Worm (Caenorhabditis elegans): ENCODE data around the gene pcdr-1.

pcdr-1 gene

DNA sequence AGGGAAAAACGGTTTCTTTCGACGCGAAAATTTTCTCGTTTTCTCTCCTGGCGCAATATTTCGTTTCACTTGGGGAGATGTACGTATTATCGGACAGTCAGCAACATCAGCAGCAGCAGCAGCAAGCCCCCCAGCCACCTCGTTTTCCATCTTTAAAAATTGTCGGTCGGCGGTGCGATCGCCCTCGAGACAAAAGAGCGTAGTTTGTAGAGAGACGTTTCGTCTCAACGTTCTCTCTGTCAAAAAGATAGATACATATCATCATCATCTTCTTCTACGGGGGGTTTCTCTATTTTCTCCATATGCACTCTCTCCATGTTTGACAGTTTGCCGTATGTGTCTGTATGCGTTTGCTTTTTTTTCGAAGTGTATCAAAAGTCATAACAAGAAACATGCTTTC lies 43.0 kb downstream of the pcdr-1 start:
- peak; percentile 30; the same call in 1 of the 2 replicates for TF ChIP-seq mcd-1 (GFP tag; IDR thresholded peaks at IDR 0.05)
- TF ChIP-seq F55B11.4 (tag; optimal IDR thresholded peaks at IDR 0.05; ENCODE audit: borderline replicate concordance, insufficient read depth): no peak
- no peak for TF ChIP-seq chd-7 (tag; optimal IDR thresholded peaks at IDR 0.05)
- no peak for TF ChIP-seq T26A5.8 (tag; optimal IDR thresholded peaks at IDR 0.05)
- no peak for TF ChIP-seq pha-4 (tag; optimal IDR thresholded peaks at IDR 0.05)
- TF ChIP-seq die-1 (tag; optimal IDR thresholded peaks at IDR 0.05): no peak
- peak; percentile 46 for TF ChIP-seq atf-7 (tag; optimal IDR thresholded peaks at IDR 0.05)
- no peak for TF ChIP-seq xnd-1 (tag; optimal IDR thresholded peaks at IDR 0.05)
- no peak for TF ChIP-seq ztf-18 (tag; optimal IDR thresholded peaks at IDR 0.05)
- no peak for TF ChIP-seq Y53G8AR.9 (GFP tag; conservative IDR thresholded peaks at IDR 0.05)
- TF ChIP-seq lir-1 (GFP tag; conservative IDR thresholded peaks at IDR 0.05): 0 out of 2 replicates have a peak, but pooled peaks have one; percentile 17
- TF ChIP-seq nhr-90 (tag; optimal IDR thresholded peaks at IDR 0.05): no peak
- TF ChIP-seq tbp1 (GFP tag; optimal IDR thresholded peaks at IDR 0.05): peak; percentile 9
- no peak for TF ChIP-seq F57A8.1 (GFP tag; optimal IDR thresholded peaks at IDR 0.05)
- TF ChIP-seq snpc-4 (GFP tag; optimal IDR thresholded peaks at IDR 0.05): no peak
- peak in 2 of 4 experiments; percentile 4 to 29 for TF ChIP-seq snpc-4 (tag; optimal IDR thresholded peaks at IDR 0.05)
- TF ChIP-seq nhr-80 (tag; optimal IDR thresholded peaks at IDR 0.05): peak; percentile 92
- no peak for TF ChIP-seq tlf-1 (GFP tag; optimal IDR thresholded peaks at IDR 0.05)
- TF ChIP-seq ztf-22 (GFP tag; optimal IDR thresholded peaks at IDR 0.05): no peak
- no peak for TF ChIP-seq C06A6.2 (GFP tag; conservative IDR thresholded peaks at IDR 0.05)
- TF ChIP-seq attf-6 (GFP tag; IDR thresholded peaks at IDR 0.05): no peak
- no peak for TF ChIP-seq bed-1 (GFP tag; IDR thresholded peaks at IDR 0.05)
- no peak for TF ChIP-seq efl-1 (GFP tag; optimal IDR thresholded peaks at IDR 0.05)
- TF ChIP-seq ztf-26 (tag; optimal IDR thresholded peaks at IDR 0.05): peak; percentile 1
- TF ChIP-seq dox-1 (GFP tag; IDR thresholded peaks at IDR 0.05): peak; percentile 30; the same call in 1 of the 2 replicates
- no peak for TF ChIP-seq sea-2 (GFP tag; IDR thresholded peaks at IDR 0.05)
- TF ChIP-seq hmg-20 (GFP tag; IDR thresholded peaks at IDR 0.05): 0 out of 2 replicates have a peak, but pooled peaks have one; percentile 40
- TF ChIP-seq cebp-2 (GFP tag; IDR thresholded peaks at IDR 0.05): no peak
- TF ChIP-seq nfya-2 (GFP tag; IDR thresholded peaks at IDR 0.05): no peak
- TF ChIP-seq F22D6.2 (tag; optimal IDR thresholded peaks at IDR 0.05): no peak
- TF ChIP-seq zfh-2 (GFP tag; conservative IDR thresholded peaks at IDR 0.05): 0 out of 2 replicates have a peak, but pooled peaks have one; percentile 57
- TF ChIP-seq ZK185.1 (tag; optimal IDR thresholded peaks at IDR 0.05; ENCODE audit: poor library complexity, severe bottlenecking): peak; percentile 55
- peak in 1 of 2 experiments; percentile 35 for TF ChIP-seq let-607 (tag; optimal IDR thresholded peaks at IDR 0.05)
- peak; percentile 12 for TF ChIP-seq gei-17 (GFP tag; optimal IDR thresholded peaks at IDR 0.05)
- TF ChIP-seq madf-10 (tag; optimal IDR thresholded peaks at IDR 0.05): peak; percentile 27
- TF ChIP-seq B0336.3 (GFP tag; IDR thresholded peaks at IDR 0.05): no peak; the same call in 1 of the 2 replicates
- TF ChIP-seq cebp-1 (GFP tag; IDR thresholded peaks at IDR 0.05): no peak
- peak; percentile 40 for TF ChIP-seq cebp-1 (tag; optimal IDR thresholded peaks at IDR 0.05)
- peak; percentile 65 for TF ChIP-seq lin-40 (tag; optimal IDR thresholded peaks at IDR 0.05)
- TF ChIP-seq egrh-3 (GFP tag; IDR thresholded peaks at IDR 0.05): peak; percentile 37; the same call in 1 of the 2 replicates
- TF ChIP-seq dpl-1 (GFP tag; optimal IDR thresholded peaks at IDR 0.05): no peak

DNA sequence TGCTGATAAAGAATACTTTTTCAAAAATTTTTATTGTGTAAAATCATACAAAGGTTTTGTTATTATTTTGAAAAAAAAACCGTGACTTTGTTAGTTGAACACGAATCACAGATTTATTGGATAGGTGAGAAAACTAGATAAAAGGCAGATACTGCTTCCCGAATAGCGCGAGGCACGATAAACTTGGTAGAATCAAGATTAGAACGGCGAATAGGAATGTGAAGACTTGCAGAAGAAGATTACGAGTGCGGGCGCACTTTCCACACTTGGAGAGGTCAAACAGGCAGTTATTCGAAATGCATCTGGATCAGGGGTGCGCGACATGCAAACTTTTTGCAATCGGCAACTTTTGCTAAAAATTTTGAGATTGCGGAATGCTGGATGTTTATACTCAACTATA lies 46.6 kb downstream of the pcdr-1 start:
- TF ChIP-seq lsy-27 (tag; optimal IDR thresholded peaks at IDR 0.05; ENCODE audit: borderline replicate concordance, insufficient read depth): no peak
- TF ChIP-seq snpc-1.1 (tag; optimal IDR thresholded peaks at IDR 0.05; ENCODE audit: insufficient read depth): no peak
- no peak for TF ChIP-seq mxl-1 (tag; optimal IDR thresholded peaks at IDR 0.05)
- no peak for TF ChIP-seq rpc-1 (optimal IDR thresholded peaks at IDR 0.05)
- TF ChIP-seq rpc-1 (tag; optimal IDR thresholded peaks at IDR 0.05): no peak
- no peak for TF ChIP-seq hlh-26 (GFP tag; conservative IDR thresholded peaks at IDR 0.05)
- no peak for TF ChIP-seq aptf-2 (GFP tag; conservative IDR thresholded peaks at IDR 0.05)
- no peak for TF ChIP-seq repo-1 (tag; optimal IDR thresholded peaks at IDR 0.05)
